Worm (Caenorhabditis elegans) whole organism, young adult: ENCODE results near the gene T05A8.7.

Experiments
- B0035.1 ChIP-seq: sonication (generic microtip); optimal IDR thresholded peaks from 2 replicates; lab custom pipeline; 2016; ENCODE audit warnings: missing genetic modification characterization, mild to moderate bottlenecking, missing compliant biosample characterization, missing genotype, missing genetic modification reagents
- B0336.3 ChIP-seq: fragments of 200-800 bp; sonication (Bioruptor generic); IDR thresholded peaks from 2 replicates; pipeline ENCODE4 v1.3.6; 2022; ENCODE audit warnings: missing genetic modification characterization, missing compliant biosample characterization
- D2030.7 ChIP-seq: fragments of 200-800 bp; sonication (Bioruptor generic); IDR thresholded peaks from 2 replicates; pipeline ENCODE4 v1.3.6; 2022; ENCODE audit warnings: missing genetic modification reagents, missing genetic modification characterization, missing compliant biosample characterization
- F22D6.2 ChIP-seq: sonication (generic microtip); optimal IDR thresholded peaks from 2 replicates; lab custom pipeline; 2016; ENCODE audit warnings: mild to moderate bottlenecking, missing genetic modification characterization, missing compliant biosample characterization
- F39B2.1 ChIP-seq: fragments of 200-800 bp; sonication (Bioruptor generic); IDR thresholded peaks from 2 replicates; pipeline ENCODE4 v1.3.6; 2022; ENCODE audit warnings: missing genetic modification reagents, missing genetic modification characterization, missing compliant biosample characterization
- F49E8.2 ChIP-seq: sonication (generic microtip); optimal IDR thresholded peaks from 3 replicates; lab custom pipeline; 2017; ENCODE audit warnings: missing genetic modification characterization, mild to moderate bottlenecking, missing compliant biosample characterization, antibody characterized with exemption, moderate library complexity; ENCODE audit not compliant: insufficient read depth
- F57A8.1 ChIP-seq: fragments of 200-800 bp; sonication (Bioruptor generic); optimal IDR thresholded peaks from 2 replicates; lab custom pipeline; 2018; ENCODE audit warnings: mild to moderate bottlenecking, missing genetic modification characterization, moderate library complexity, missing compliant biosample characterization
- K11D2.4 ChIP-seq: fragments of 200-800 bp; sonication (Bioruptor generic); IDR thresholded peaks from 2 replicates; pipeline ENCODE4 v1.3.6; 2022; ENCODE audit warnings: missing genetic modification reagents, missing genetic modification characterization, missing compliant biosample characterization
- T26A5.8 ChIP-seq: sonication (generic microtip); optimal IDR thresholded peaks from 2 replicates; lab custom pipeline; 2016; ENCODE audit warnings: missing genetic modification characterization, missing compliant biosample characterization
- Y56A3A.18 ChIP-seq: fragments of 200-800 bp; sonication (Bioruptor generic); IDR thresholded peaks from 2 replicates; pipeline ENCODE4 v1.3.6; 2022; ENCODE audit warnings: missing genetic modification reagents, missing genetic modification characterization, missing compliant biosample characterization
- ZK185.1 ChIP-seq: sonication (generic microtip); optimal IDR thresholded peaks from 2 replicates; lab custom pipeline; 2016; ENCODE audit warnings: mild to moderate bottlenecking, missing genetic modification characterization, missing compliant biosample characterization; ENCODE audit not compliant: poor library complexity, severe bottlenecking
- akir-1 ChIP-seq: fragments of 200-800 bp; sonication (Bioruptor generic); optimal IDR thresholded peaks from 2 replicates; lab custom pipeline; 2018; ENCODE audit warnings: mild to moderate bottlenecking, missing genetic modification characterization, moderate library complexity, missing compliant biosample characterization
- attf-3 ChIP-seq: fragments of 200-800 bp; sonication (Bioruptor generic); conservative IDR thresholded peaks from 2 replicates; pipeline ENCODE4 v1.3.6; 2022; ENCODE audit warnings: missing genetic modification reagents, missing genetic modification characterization, missing compliant biosample characterization
- ccch-3 ChIP-seq: fragments of 200-800 bp; sonication (Bioruptor generic); optimal IDR thresholded peaks from 2 replicates; lab custom pipeline; 2018; ENCODE audit warnings: mild to moderate bottlenecking, missing genetic modification characterization, missing compliant biosample characterization
- cebp-1 ChIP-seq, 2 experiments: fragments of 200-800 bp in 1 of 2; sonication (Bioruptor generic) in 1 of 2; sonication (generic microtip) in 1 of 2; IDR thresholded peaks in 1 of 2; optimal IDR thresholded peaks in 1 of 2; 2 replicates each; pipeline versions ENCODE4 v1.3.6 to Lab custom; 2017 to 2022; ENCODE audit warnings: missing compliant biosample characterization in 2 of 2, missing genetic modification characterization in 2 of 2, mild to moderate bottlenecking in 1 of 2, missing genetic modification reagents in 1 of 2, moderate library complexity in 1 of 2
- ceh-27 ChIP-seq: fragments of 200-800 bp; sonication (Bioruptor generic); optimal IDR thresholded peaks from 2 replicates; lab custom pipeline; 2018; ENCODE audit warnings: mild to moderate bottlenecking, missing genetic modification characterization, moderate library complexity, missing compliant biosample characterization
- dpl-1 ChIP-seq: fragments of 150-350 bp; optimal IDR thresholded peaks from 2 replicates; lab custom pipeline; 2014; ENCODE audit warnings: missing biosample characterization, missing genetic modification reagents, missing genetic modification characterization
- egl-18 ChIP-seq: fragments of 200-800 bp; sonication (Bioruptor generic); IDR thresholded peaks from 2 replicates; pipeline ENCODE4 v1.3.6; 2022; ENCODE audit warnings: missing genetic modification reagents, missing genetic modification characterization, missing compliant biosample characterization
- lag-1 ChIP-seq: fragments of 200-800 bp; sonication (Bioruptor generic); IDR thresholded peaks from 2 replicates; pipeline ENCODE4 v1.3.6; 2022; ENCODE audit warnings: missing genetic modification reagents, missing genetic modification characterization, missing compliant biosample characterization
- let-526 ChIP-seq: fragments of 200-800 bp; sonication (Bioruptor generic); IDR thresholded peaks from 2 replicates; pipeline ENCODE4 v1.3.6; 2022; ENCODE audit warnings: missing genetic modification reagents, missing genetic modification characterization, missing compliant biosample characterization
- lin-54 ChIP-seq: fragments of 200-800 bp; sonication (Bioruptor generic); optimal IDR thresholded peaks from 2 replicates; lab custom pipeline; 2018; ENCODE audit warnings: mild to moderate bottlenecking, missing genetic modification characterization, missing compliant biosample characterization
- lsl-1 ChIP-seq: fragments of 200-800 bp; sonication (Bioruptor generic); optimal IDR thresholded peaks from 2 replicates; lab custom pipeline; 2018; ENCODE audit warnings: mild to moderate bottlenecking, missing genetic modification characterization, moderate library complexity, missing compliant biosample characterization
- lsy-27 ChIP-seq: sonication (generic microtip); optimal IDR thresholded peaks from 2 replicates; lab custom pipeline; 2017; ENCODE audit warnings: missing genetic modification characterization, mild to moderate bottlenecking, missing compliant biosample characterization, antibody characterized with exemption, missing genotype, borderline replicate concordance; ENCODE audit not compliant: insufficient read depth
- madf-6 ChIP-seq: fragments of 200-800 bp; sonication (Bioruptor generic); IDR thresholded peaks from 2 replicates; pipeline ENCODE4 v1.3.6; 2022; ENCODE audit warnings: missing genetic modification reagents, missing genetic modification characterization, missing compliant biosample characterization
- mxl-1 ChIP-seq: sonication (generic microtip); optimal IDR thresholded peaks from 2 replicates; lab custom pipeline; 2016; ENCODE audit warnings: missing genetic modification characterization, missing compliant biosample characterization
- nhr-27 ChIP-seq: fragments of 200-800 bp; sonication (Bioruptor generic); optimal IDR thresholded peaks from 2 replicates; lab custom pipeline; 2018; ENCODE audit warnings: mild to moderate bottlenecking, missing genetic modification characterization, moderate library complexity, missing compliant biosample characterization
- nhr-80 ChIP-seq: sonication (generic microtip); optimal IDR thresholded peaks from 2 replicates; lab custom pipeline; 2016; ENCODE audit warnings: missing genetic modification characterization, missing compliant biosample characterization
- pbrm-1 ChIP-seq: fragments of 200-800 bp; sonication (Bioruptor generic); IDR thresholded peaks from 2 replicates; pipeline ENCODE4 v1.3.6; 2022; ENCODE audit warnings: missing genetic modification reagents, missing genetic modification characterization, missing compliant biosample characterization
- pha-4 ChIP-seq: fragments of 150-350 bp; sonication (generic microtip); optimal IDR thresholded peaks from 2 replicates; lab custom pipeline; 2014; ENCODE audit warnings: missing biosample characterization, missing genetic modification reagents, missing genetic modification characterization
- snpc-1.3 ChIP-seq: sonication (generic microtip); optimal IDR thresholded peaks from 2 replicates; lab custom pipeline; 2017; ENCODE audit warnings: missing genetic modification characterization, mild to moderate bottlenecking, missing compliant biosample characterization, antibody characterized with exemption, moderate library complexity, missing genotype, missing genetic modification reagents; ENCODE audit not compliant: insufficient read depth
- sptf-2 ChIP-seq: fragments of 200-800 bp; sonication (Bioruptor generic); optimal IDR thresholded peaks from 2 replicates; lab custom pipeline; 2018; ENCODE audit warnings: mild to moderate bottlenecking, missing genetic modification characterization, missing compliant biosample characterization
- tbp1 ChIP-seq: fragments of 200-800 bp; sonication (Bioruptor generic); optimal IDR thresholded peaks from 2 replicates; lab custom pipeline; 2018; ENCODE audit warnings: mild to moderate bottlenecking, missing genetic modification characterization, missing compliant biosample characterization
- ztf-28 ChIP-seq: fragments of 200-800 bp; sonication (Bioruptor generic); IDR thresholded peaks from 2 replicates; pipeline ENCODE4 v1.3.6; 2022; ENCODE audit warnings: missing genetic modification reagents, missing genetic modification characterization, missing compliant biosample characterization
- ztf-3 ChIP-seq: fragments of 200-800 bp; sonication (Bioruptor generic); optimal IDR thresholded peaks from 2 replicates; lab custom pipeline; 2018; ENCODE audit warnings: mild to moderate bottlenecking, missing genetic modification characterization, missing compliant biosample characterization
- ztf-6 ChIP-seq: fragments of 200-800 bp; sonication (Bioruptor generic); IDR thresholded peaks from 2 replicates; pipeline ENCODE4 v1.3.6; 2022; ENCODE audit warnings: missing genetic modification reagents, missing genetic modification characterization, missing compliant biosample characterization

Gene T05A8.7

DNA sequence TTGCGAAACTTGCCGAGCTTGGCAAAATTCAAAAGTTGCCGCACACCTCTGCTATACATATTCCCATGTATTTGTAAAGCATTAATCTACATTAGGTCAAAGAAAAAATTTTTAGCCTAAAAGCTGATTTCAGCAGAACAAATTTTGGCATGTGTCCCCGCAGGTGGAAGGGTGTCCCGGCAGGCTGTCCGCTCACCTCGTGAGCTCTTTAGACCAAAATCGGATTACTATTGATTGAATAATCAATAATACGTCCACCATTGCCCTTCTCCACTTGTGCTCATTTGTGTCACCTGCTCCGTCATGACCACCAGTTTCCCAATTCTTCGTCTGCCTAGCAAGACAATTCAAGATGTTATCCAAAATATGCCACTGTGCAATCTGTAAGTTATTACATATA is 16.3 kb upstream of the T05A8.7 start, which contains the start of gene fbxb-107:
Gene fbxb-107, plus strand, starts transcription at position 297 of the 400 bp plus-strand sequence.
- TF ChIP-seq mxl-1 (no peak), lin-54 (GFP tag; lab: Kevin White, UChicago) (no peak), ztf-3 (GFP tag; lab: Kevin White, UChicago) (no peak), T26A5.8 (tag; lab: Kevin White, UChicago) (no peak), F57A8.1 (no peak), egl-18 (no peak), lag-1 (no peak), cebp-1 (GFP tag; IDR thresholded peaks at IDR 0.05; lab: Robert Waterston, UW) (no peak), cebp-1 (tag; optimal IDR thresholded peaks at IDR 0.05; lab: Kevin White, UChicago) (no peak), F22D6.2 (tag; lab: Kevin White, UChicago) (no peak), pbrm-1 (GFP tag; lab: Robert Waterston, UW) (no peak), ZK185.1 (tag; lab: Kevin White, UChicago) (no peak), ztf-6 (GFP tag; lab: Robert Waterston, UW) (no peak), D2030.7 (GFP tag; lab: Robert Waterston, UW) (no peak), lsl-1 (no peak), F39B2.1 (no peak), lsy-27 (tag; lab: Kevin White, UChicago) (no peak), dpl-1 (GFP tag; lab: Kevin White, UChicago) (no peak)

DNA sequence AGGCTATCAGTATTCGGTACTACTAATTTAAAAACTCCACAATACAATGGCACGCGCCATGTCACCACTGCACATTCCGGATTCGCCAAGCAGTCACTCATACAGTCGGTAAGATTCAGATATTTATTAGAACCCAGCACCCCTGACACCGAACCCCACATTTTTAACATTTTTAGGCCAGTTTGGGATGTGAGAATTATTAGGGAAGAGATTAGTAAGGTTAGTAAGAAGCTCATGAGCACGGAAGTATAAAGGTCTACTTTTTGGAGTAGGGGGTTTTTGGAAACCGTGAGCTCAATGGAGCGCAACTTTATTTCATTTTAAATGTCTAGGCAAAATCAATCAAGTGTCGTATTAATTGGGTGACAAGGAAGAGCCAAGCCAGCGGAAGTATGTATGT is 15.8 kb upstream of the T05A8.7 start, which contains the start of gene F29A7.8:
Gene F29A7.8, minus strand, starts transcription at position 101 of the 400 bp plus-strand sequence.
- no peak for TF ChIP-seq F49E8.2 (tag; lab: Kevin White, UChicago)
- TF ChIP-seq nhr-80 (tag; lab: Kevin White, UChicago) = no peak
- TF ChIP-seq pha-4 = no peak
- no peak for TF ChIP-seq ZK185.1 (tag; lab: Kevin White, UChicago)
- no peak for TF ChIP-seq ceh-27 (GFP tag; lab: Kevin White, UChicago)
- no peak for TF ChIP-seq D2030.7 (GFP tag; lab: Robert Waterston, UW)

DNA sequence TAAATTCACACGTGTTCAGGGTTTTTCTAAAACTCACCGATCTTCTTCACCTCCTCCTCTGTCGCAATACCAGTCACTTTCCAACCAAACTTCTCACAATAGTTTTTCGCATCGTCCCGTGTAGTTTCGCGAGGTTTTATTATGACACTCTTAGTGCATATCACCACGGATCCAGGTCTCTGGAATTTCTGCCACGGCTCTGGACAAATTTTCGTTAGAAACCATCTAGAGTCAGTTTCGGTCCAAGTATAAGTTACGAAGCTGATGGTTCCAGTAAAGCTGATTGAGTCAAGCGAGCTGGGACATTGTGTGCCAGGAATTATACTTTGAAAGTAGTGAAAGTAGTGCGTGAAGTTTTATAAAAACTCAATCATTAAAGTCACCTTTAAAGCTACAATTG is 14.2 kb upstream of the T05A8.7 start:
- TF ChIP-seq tbp1 (GFP tag; lab: Kevin White, UChicago) = no peak
- TF ChIP-seq Y56A3A.18 (GFP tag; lab: Robert Waterston, UW) = no peak
- TF ChIP-seq F49E8.2 (tag; lab: Kevin White, UChicago) = no peak
- no peak for TF ChIP-seq B0035.1
- no peak for TF ChIP-seq akir-1 (GFP tag; lab: Kevin White, UChicago)
- TF ChIP-seq lag-1 = no peak
- no peak for TF ChIP-seq ccch-3 (GFP tag; lab: Kevin White, UChicago)
- TF ChIP-seq let-526 = no peak
- no peak for TF ChIP-seq ztf-28
- no peak for TF ChIP-seq nhr-27 (tag; lab: Kevin White, UChicago)
- TF ChIP-seq sptf-2 (GFP tag; lab: Kevin White, UChicago) = no peak
- no peak for TF ChIP-seq K11D2.4 (GFP tag; lab: Robert Waterston, UW)
- TF ChIP-seq snpc-1.3 (tag; lab: Kevin White, UChicago) = no peak
- no peak for TF ChIP-seq attf-3 (GFP tag; lab: Robert Waterston, UW)
- no peak for TF ChIP-seq B0336.3 (GFP tag; lab: Robert Waterston, UW)
- TF ChIP-seq madf-6 = no peak
